Fruit fly (Drosophila melanogaster): ENCODE measurements around the gene RpL27A.

The RpL27A gene

dm6 chr2L:4444457-4444856, 13.7 kb downstream of the RpL27A start, which contains the start of the genes morgue and Elp3:
TSS of gene morgue (minus strand) at chr2L:4444680.
TSS of gene Elp3 (plus strand) at chr2L:4444732.
- TF ChIP-seq EcR (GFP tag; optimal IDR thresholded peaks at IDR 0.05) (no peak), pan (optimal IDR thresholded peaks at IDR 0.05) (no peak), usp (GFP tag; optimal IDR thresholded peaks at IDR 0.05) (no peak), CG8478 (optimal IDR thresholded peaks at IDR 0.05) (no peak), psq (optimal IDR thresholded peaks at IDR 0.05) (no peak), Dll (optimal IDR thresholded peaks at IDR 0.05) (no peak)

dm6 chr2L:4442010-4442587, 16.1 kb downstream of the RpL27A start, which contains the start of the genes Sfp24F and CG15432:
TSS of gene Sfp24F (minus strand) at chr2L:4442060.
TSS of gene CG15432 (plus strand) at chr2L:4442320.
- TF ChIP-seq EcR (GFP tag; optimal IDR thresholded peaks at IDR 0.05) (no peak), usp (GFP tag; optimal IDR thresholded peaks at IDR 0.05) (no peak), Dll (optimal IDR thresholded peaks at IDR 0.05) (no peak), psq (optimal IDR thresholded peaks at IDR 0.05) (no peak)

- no peak for TF ChIP-seq Dll (optimal IDR thresholded peaks at IDR 0.05)
- TF ChIP-seq pan (optimal IDR thresholded peaks at IDR 0.05): no peak
- TF ChIP-seq CG8478 (optimal IDR thresholded peaks at IDR 0.05): no peak
- TF ChIP-seq usp (GFP tag; optimal IDR thresholded peaks at IDR 0.05): no peak
- no peak for TF ChIP-seq EcR (GFP tag; optimal IDR thresholded peaks at IDR 0.05)
- TF ChIP-seq psq (optimal IDR thresholded peaks at IDR 0.05): no peak
Measured at dm6 chr2L:4440881-4441737, 17.1 kb downstream of the RpL27A start, which contains the start of gene CG15431. TSS of gene CG15431 (minus strand) at chr2L:4441282.

- no peak for TF ChIP-seq Dll (optimal IDR thresholded peaks at IDR 0.05)
- TF ChIP-seq psq (optimal IDR thresholded peaks at IDR 0.05): no peak
- TF ChIP-seq usp (GFP tag; optimal IDR thresholded peaks at IDR 0.05): no peak
- TF ChIP-seq EcR (GFP tag; optimal IDR thresholded peaks at IDR 0.05): no peak
- TF ChIP-seq CG8478 (optimal IDR thresholded peaks at IDR 0.05): no peak
- no peak for TF ChIP-seq pan (optimal IDR thresholded peaks at IDR 0.05)
Measured at dm6 chr2L:4437487-4437886, 20.7 kb downstream of the RpL27A start, which contains the start of gene CG43056. TSS of gene CG43056 (plus strand) at chr2L:4437787.

dm6 chr2L:4433608-4434007, 24.6 kb downstream of the RpL27A start, which contains the start of the genes CG34177 and CG34178:
TSS of gene CG34177 (plus strand) at chr2L:4433908.
TSS of gene CG34178 (plus strand) at chr2L:4433908.
- no peak for TF ChIP-seq pan (optimal IDR thresholded peaks at IDR 0.05)

dm6 chr2L:4422154-4422553, 36.0 kb downstream of the RpL27A start:
- TF ChIP-seq CG8478 (optimal IDR thresholded peaks at IDR 0.05) (no peak), psq (optimal IDR thresholded peaks at IDR 0.05) (no peak), Dll (optimal IDR thresholded peaks at IDR 0.05) (no peak), usp (GFP tag; optimal IDR thresholded peaks at IDR 0.05) (no peak), pan (optimal IDR thresholded peaks at IDR 0.05) (no peak), EcR (GFP tag; optimal IDR thresholded peaks at IDR 0.05) (no peak)

- no peak for TF ChIP-seq usp (GFP tag; optimal IDR thresholded peaks at IDR 0.05)
- no peak for TF ChIP-seq EcR (GFP tag; optimal IDR thresholded peaks at IDR 0.05)
- no peak for TF ChIP-seq psq (optimal IDR thresholded peaks at IDR 0.05)
- no peak for TF ChIP-seq Dll (optimal IDR thresholded peaks at IDR 0.05)
- no peak for TF ChIP-seq CG8478 (optimal IDR thresholded peaks at IDR 0.05)
- no peak for TF ChIP-seq pan (optimal IDR thresholded peaks at IDR 0.05)
Measured at dm6 chr2L:4418819-4419218, 39.3 kb downstream of the RpL27A start.

- no peak for TF ChIP-seq pan (optimal IDR thresholded peaks at IDR 0.05)
- no peak for TF ChIP-seq Dll (optimal IDR thresholded peaks at IDR 0.05)
- TF ChIP-seq psq (optimal IDR thresholded peaks at IDR 0.05): no peak
- no peak for TF ChIP-seq CG8478 (optimal IDR thresholded peaks at IDR 0.05)
- no peak for TF ChIP-seq usp (GFP tag; optimal IDR thresholded peaks at IDR 0.05)
Measured at dm6 chr2L:4417982-4418381, 40.2 kb downstream of the RpL27A start.

dm6 chr2L:4416903-4417302, 41.3 kb downstream of the RpL27A start:
- no peak for TF ChIP-seq psq (optimal IDR thresholded peaks at IDR 0.05)
- TF ChIP-seq usp (GFP tag; optimal IDR thresholded peaks at IDR 0.05): no peak
- TF ChIP-seq CG8478 (optimal IDR thresholded peaks at IDR 0.05): no peak
- TF ChIP-seq EcR (GFP tag; optimal IDR thresholded peaks at IDR 0.05): no peak
- no peak for TF ChIP-seq Dll (optimal IDR thresholded peaks at IDR 0.05)
- TF ChIP-seq pan (optimal IDR thresholded peaks at IDR 0.05): no peak

- TF ChIP-seq usp (GFP tag; optimal IDR thresholded peaks at IDR 0.05): no peak
- TF ChIP-seq psq (optimal IDR thresholded peaks at IDR 0.05): no peak
- TF ChIP-seq EcR (GFP tag; optimal IDR thresholded peaks at IDR 0.05): no peak
- TF ChIP-seq Dll (optimal IDR thresholded peaks at IDR 0.05): no peak
- no peak for TF ChIP-seq pan (optimal IDR thresholded peaks at IDR 0.05)
- no peak for TF ChIP-seq CG8478 (optimal IDR thresholded peaks at IDR 0.05)
Measured at dm6 chr2L:4416089-4416488, 42.1 kb downstream of the RpL27A start.

dm6 chr2L:4414059-4414458, 44.1 kb downstream of the RpL27A start:
- TF ChIP-seq usp (GFP tag; optimal IDR thresholded peaks at IDR 0.05): no peak
- TF ChIP-seq psq (optimal IDR thresholded peaks at IDR 0.05): no peak
- TF ChIP-seq EcR (GFP tag; optimal IDR thresholded peaks at IDR 0.05): no peak
- TF ChIP-seq CG8478 (optimal IDR thresholded peaks at IDR 0.05): no peak
- no peak for TF ChIP-seq Dll (optimal IDR thresholded peaks at IDR 0.05)
- no peak for TF ChIP-seq pan (optimal IDR thresholded peaks at IDR 0.05)

- no peak for TF ChIP-seq Dll (optimal IDR thresholded peaks at IDR 0.05)
Measured at dm6 chr2L:4410855-4411254, 47.3 kb downstream of the RpL27A start, which contains the start of gene CG43055. TSS of gene CG43055 (plus strand) at chr2L:4411155.
